Fruit fly (Drosophila melanogaster) whole organism, embryonic: ENCODE results near the gene Obp19c.

Source experiments
- ATbp ChIP-seq: fragments of 200-800 bp; sonication (Bioruptor generic); optimal IDR thresholded peaks from 2 replicates; lab custom pipeline; 2017; ENCODE audit warnings: missing biosample characterization, mild to moderate bottlenecking, missing genetic modification characterization, missing genetic modification reagents
- Atf3 ChIP-seq: fragments of 200-800 bp; sonication (Bioruptor generic); optimal IDR thresholded peaks from 3 replicates; lab custom pipeline; 2016; ENCODE audit warnings: missing biosample characterization, missing genetic modification characterization
- Atf6 ChIP-seq: fragments of 200-800 bp; sonication (Bioruptor generic); IDR thresholded peaks from 2 replicates; pipeline ENCODE4 v1.3.6; 2022; ENCODE audit warnings: missing biosample characterization, missing genetic modification characterization
- CG10462 ChIP-seq: fragments of 200-800 bp; sonication (Bioruptor generic); optimal IDR thresholded peaks from 2 replicates; lab custom pipeline; 2016; ENCODE audit warnings: missing biosample characterization, missing genetic modification characterization
- CG11504 ChIP-seq: fragments of 200-800 bp; sonication (Bioruptor generic); optimal IDR thresholded peaks from 3 replicates; lab custom pipeline; 2019; ENCODE audit warnings: missing biosample characterization, mild to moderate bottlenecking, missing genetic modification characterization, moderate library complexity
- CG12155 ChIP-seq: fragments of 200-800 bp; sonication (Bioruptor generic); optimal IDR thresholded peaks from 3 replicates; lab custom pipeline; 2016; ENCODE audit warnings: missing biosample characterization, missing genetic modification characterization
- CG12236 ChIP-seq: fragments of 200-800 bp; sonication (Bioruptor generic); optimal IDR thresholded peaks from 2 replicates; lab custom pipeline; 2016; ENCODE audit warnings: missing biosample characterization, missing genetic modification characterization
- CG14014 ChIP-seq: fragments of 200-800 bp; sonication (Bioruptor generic); IDR thresholded peaks from 2 replicates; pipeline ENCODE4 v1.3.6; 2022; ENCODE audit warnings: missing biosample characterization, missing genetic modification characterization
- CG16815 ChIP-seq: fragments of 200-800 bp; sonication (Bioruptor generic); optimal IDR thresholded peaks from 3 replicates; lab custom pipeline; 2017; ENCODE audit warnings: missing biosample characterization, mild to moderate bottlenecking, missing genetic modification characterization
- CG17568 ChIP-seq: fragments of 200-800 bp; sonication (Bioruptor generic); optimal IDR thresholded peaks from 2 replicates; lab custom pipeline; 2018; ENCODE audit warnings: missing biosample characterization, mild to moderate bottlenecking, missing genetic modification characterization, moderate library complexity
- CG2875 ChIP-seq: fragments of 200-800 bp; sonication (Bioruptor generic); optimal IDR thresholded peaks from 2 replicates; lab custom pipeline; 2017; ENCODE audit warnings: missing biosample characterization, mild to moderate bottlenecking, missing genetic modification characterization, missing genetic modification reagents
- CG32772 ChIP-seq: fragments of 200-800 bp; sonication (Bioruptor generic); IDR thresholded peaks from 2 replicates; pipeline ENCODE4 v1.3.6; 2022; ENCODE audit warnings: missing biosample characterization, missing genetic modification characterization
- CG3281 ChIP-seq: fragments of 200-800 bp; sonication (Bioruptor generic); optimal IDR thresholded peaks from 3 replicates; lab custom pipeline; 2017; ENCODE audit warnings: missing biosample characterization, mild to moderate bottlenecking, missing genetic modification characterization
- CG3838 ChIP-seq: fragments of 200-800 bp; sonication (Bioruptor generic); optimal IDR thresholded peaks from 3 replicates; lab custom pipeline; 2016; ENCODE audit warnings: missing biosample characterization, missing genetic modification characterization
- CG4282 ChIP-seq: fragments of 200-800 bp; sonication (Bioruptor generic); optimal IDR thresholded peaks from 2 replicates; lab custom pipeline; 2016; ENCODE audit warnings: missing biosample characterization, missing genetic modification characterization
- CG4360 ChIP-seq: fragments of 200-800 bp; sonication (Bioruptor generic); IDR thresholded peaks from 2 replicates; pipeline ENCODE4 v1.3.6; 2022; ENCODE audit warnings: missing biosample characterization, missing genetic modification characterization
- CG43689 ChIP-seq: fragments of 200-800 bp; sonication (Bioruptor generic); IDR thresholded peaks from 2 replicates; pipeline ENCODE4 v1.3.6; 2022; ENCODE audit warnings: missing biosample characterization, missing genetic modification characterization
- CG5245 ChIP-seq: fragments of 200-800 bp; sonication (Bioruptor generic); optimal IDR thresholded peaks from 3 replicates; lab custom pipeline; 2016; ENCODE audit warnings: missing biosample characterization, missing genetic modification characterization
- CG7372 ChIP-seq: fragments of 200-800 bp; sonication (Bioruptor generic); IDR thresholded peaks from 2 replicates; pipeline ENCODE4 v1.3.6; 2022; ENCODE audit warnings: missing biosample characterization, missing genetic modification characterization
- CG8281 ChIP-seq: fragments of 200-800 bp; sonication (Bioruptor generic); optimal IDR thresholded peaks from 2 replicates; lab custom pipeline; 2018; ENCODE audit warnings: missing biosample characterization, mild to moderate bottlenecking, missing genetic modification characterization, moderate library complexity
- CG8290 ChIP-seq, 3 experiments: fragments of 200-800 bp; sonication (Bioruptor generic); optimal IDR thresholded peaks; 2 replicates each; lab custom pipeline; 2016 to 2019; ENCODE audit warnings: missing biosample characterization in 3 of 3, missing genetic modification characterization in 3 of 3, mild to moderate bottlenecking in 2 of 3, moderate library complexity in 1 of 3
- CG8944 ChIP-seq: fragments of 200-800 bp; sonication (Bioruptor generic); optimal IDR thresholded peaks from 3 replicates; lab custom pipeline; 2016; ENCODE audit warnings: missing biosample characterization, missing genetic modification characterization
- ERR ChIP-seq: fragments of 200-800 bp; sonication (Bioruptor generic); optimal IDR thresholded peaks from 2 replicates; lab custom pipeline; 2016; ENCODE audit warnings: missing biosample characterization, missing genetic modification characterization
- Elba2 ChIP-seq: fragments of 200-800 bp; sonication (Bioruptor generic); optimal IDR thresholded peaks from 3 replicates; lab custom pipeline; 2016; ENCODE audit warnings: missing biosample characterization, missing genetic modification characterization
- Fer3 ChIP-seq: fragments of 200-800 bp; sonication (Bioruptor generic); optimal IDR thresholded peaks from 2 replicates; lab custom pipeline; 2018; ENCODE audit warnings: missing biosample characterization, mild to moderate bottlenecking, missing genetic modification characterization, moderate library complexity
- Hmr ChIP-seq: fragments of 200-800 bp; sonication (Bioruptor generic); optimal IDR thresholded peaks from 3 replicates; lab custom pipeline; 2017; ENCODE audit warnings: mild to moderate bottlenecking, missing biosample characterization, missing genetic modification reagents, missing genetic modification characterization
- Hr78 ChIP-seq, 2 experiments: fragments of 200-800 bp in 1 of 2; fragments of >200 bp in 1 of 2; sonication (Bioruptor generic) in 1 of 2; optimal IDR thresholded peaks; 2 replicates each; lab custom pipeline; 2017 to 2019; ENCODE audit warnings: missing biosample characterization in 2 of 2, missing genetic modification characterization in 2 of 2, mild to moderate bottlenecking in 1 of 2, moderate library complexity in 1 of 2
- Lhr ChIP-seq: fragments of 200-800 bp; sonication (Bioruptor generic); optimal IDR thresholded peaks from 3 replicates; lab custom pipeline; 2017; ENCODE audit warnings: mild to moderate bottlenecking, missing biosample characterization, missing genetic modification reagents, missing genetic modification characterization
- MBD-R2 ChIP-seq: fragments of 200-800 bp; sonication (Bioruptor generic); IDR thresholded peaks from 2 replicates; pipeline ENCODE4 v1.3.6; 2022; ENCODE audit warnings: missing biosample characterization, missing genetic modification characterization
- Mes4 ChIP-seq: fragments of 200-800 bp; sonication (Bioruptor generic); optimal IDR thresholded peaks from 2 replicates; lab custom pipeline; 2016; ENCODE audit warnings: missing biosample characterization, missing genetic modification characterization
- PHDP ChIP-seq: fragments of 200-800 bp; sonication (Bioruptor generic); optimal IDR thresholded peaks from 3 replicates; lab custom pipeline; 2018; ENCODE audit warnings: missing biosample characterization, mild to moderate bottlenecking, missing genetic modification characterization, moderate library complexity
- Sry-δ ChIP-seq: fragments of 200-800 bp; sonication (Bioruptor generic); optimal IDR thresholded peaks from 2 replicates; lab custom pipeline; 2016; ENCODE audit warnings: missing biosample characterization, missing genetic modification characterization
- Xrp1 ChIP-seq: fragments of 200-800 bp; sonication (Bioruptor generic); IDR thresholded peaks from 2 replicates; pipeline ENCODE4 v1.3.6; 2022; ENCODE audit warnings: missing biosample characterization, missing genetic modification characterization
- al ChIP-seq: fragments of 200-800 bp; sonication (Bioruptor generic); IDR thresholded peaks from 2 replicates; pipeline ENCODE4 v1.3.6; 2022; ENCODE audit warnings: missing biosample characterization, missing genetic modification characterization
- bigmax ChIP-seq: fragments of 200-800 bp; sonication (Bioruptor generic); optimal IDR thresholded peaks from 2 replicates; lab custom pipeline; 2018; ENCODE audit warnings: missing biosample characterization, mild to moderate bottlenecking, missing genetic modification characterization
- br ChIP-seq: fragments of >200 bp; optimal IDR thresholded peaks from 2 replicates; lab custom pipeline; 2017
- bsh ChIP-seq, 2 experiments: fragments of 200-800 bp; sonication (Bioruptor generic); optimal IDR thresholded peaks; 2 replicates each; lab custom pipeline; 2017 to 2018; ENCODE audit warnings: mild to moderate bottlenecking in 2 of 2, missing biosample characterization in 2 of 2, missing genetic modification characterization in 2 of 2, moderate library complexity in 1 of 2
- danr ChIP-seq: fragments of 200-800 bp; sonication (Bioruptor generic); IDR thresholded peaks from 2 replicates; pipeline ENCODE4 v1.3.6; 2022; ENCODE audit warnings: missing biosample characterization, missing genetic modification characterization
- en ChIP-seq: fragments of 200-800 bp; sonication (Bioruptor generic); optimal IDR thresholded peaks from 2 replicates; lab custom pipeline; 2016; ENCODE audit warnings: missing biosample characterization, missing genetic modification characterization
- eyg ChIP-seq: fragments of 200-800 bp; sonication (Bioruptor generic); optimal IDR thresholded peaks from 3 replicates; lab custom pipeline; 2016; ENCODE audit warnings: missing biosample characterization, missing genetic modification characterization
- gce ChIP-seq: fragments of 200-800 bp; sonication (Bioruptor generic); IDR thresholded peaks from 3 replicates; pipeline ENCODE4 v1.3.6; 2022; ENCODE audit warnings: missing biosample characterization, missing genetic modification characterization
- gsb-n ChIP-seq: fragments of 200-800 bp; sonication (Bioruptor generic); optimal IDR thresholded peaks from 3 replicates; lab custom pipeline; 2018; ENCODE audit warnings: missing biosample characterization, mild to moderate bottlenecking, missing genetic modification characterization
- h ChIP-seq: fragments of >200 bp; optimal IDR thresholded peaks from 2 replicates; lab custom pipeline; 2017
- maf-S ChIP-seq: fragments of 200-800 bp; sonication (Bioruptor generic); optimal IDR thresholded peaks from 2 replicates; lab custom pipeline; 2016; ENCODE audit warnings: missing biosample characterization, missing genetic modification characterization
- oc ChIP-seq: fragments of 200-800 bp; sonication (Bioruptor generic); optimal IDR thresholded peaks from 2 replicates; lab custom pipeline; 2018; ENCODE audit warnings: missing biosample characterization, mild to moderate bottlenecking, missing genetic modification characterization, moderate library complexity
- onecut ChIP-seq: fragments of 200-800 bp; sonication (Bioruptor generic); IDR thresholded peaks from 2 replicates; pipeline ENCODE4 v1.3.6; 2022; ENCODE audit warnings: missing biosample characterization, missing genetic modification characterization
- pnt ChIP-seq: fragments of 200-800 bp; sonication (Bioruptor generic); optimal IDR thresholded peaks from 3 replicates; lab custom pipeline; 2016; ENCODE audit warnings: missing biosample characterization, missing genetic modification characterization
- row ChIP-seq: fragments of 200-800 bp; sonication (Bioruptor generic); IDR thresholded peaks from 3 replicates; pipeline ENCODE4 v1.3.6; 2022; ENCODE audit warnings: missing biosample characterization, missing genetic modification characterization
- sna ChIP-seq: fragments of 200-800 bp; sonication (Bioruptor generic); IDR thresholded peaks from 2 replicates; pipeline ENCODE4 v1.3.6; 2022; ENCODE audit warnings: missing biosample characterization, missing genetic modification characterization; ENCODE audit not compliant: partially characterized antibody
- tap ChIP-seq: fragments of 200-800 bp; optimal IDR thresholded peaks from 3 replicates; lab custom pipeline; 2019; ENCODE audit warnings: missing biosample characterization, mild to moderate bottlenecking, missing genetic modification characterization, moderate library complexity

The Obp19c gene

DNA sequence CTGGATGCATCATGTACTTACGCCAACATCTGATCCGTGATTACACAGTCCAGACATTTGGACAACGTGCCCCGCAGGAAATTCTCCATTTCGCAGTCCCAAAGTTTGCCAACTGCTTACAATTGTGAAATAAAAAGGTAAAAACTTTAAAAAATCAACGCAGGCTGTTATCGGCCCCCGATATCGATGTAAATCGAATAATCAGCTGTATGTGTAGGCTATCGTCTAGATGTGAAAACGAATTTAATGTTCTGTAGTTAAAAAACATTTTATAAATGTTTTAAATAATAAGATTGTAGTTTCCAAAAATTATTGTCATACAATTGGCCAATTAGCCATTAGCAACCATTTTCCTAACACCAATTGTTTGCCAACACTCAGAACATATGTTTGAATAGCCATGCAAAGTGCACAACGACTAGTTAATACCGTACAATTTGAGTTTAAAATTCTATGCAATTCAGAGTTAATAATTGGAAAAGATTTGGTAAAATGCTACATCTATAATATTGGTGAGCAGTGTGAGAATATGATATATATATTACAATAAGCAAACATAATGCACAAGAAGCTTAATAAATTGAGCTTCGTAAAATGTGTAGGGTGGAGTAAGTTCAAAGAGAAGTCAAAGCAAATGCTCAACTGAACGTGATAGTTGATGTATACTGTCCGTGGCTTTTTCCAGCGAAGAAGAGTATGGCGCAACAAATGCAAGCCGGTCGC, 10.9 kb upstream of the Obp19c start, which contains the start of the genes CG11710 and mal (continued):
- peak; percentile 3 for TF ChIP-seq CG8290 (GFP tag; optimal IDR thresholded peaks at IDR 0.05; lab: Kevin White, UChicago)
- TF ChIP-seq CG8290 (tag; optimal IDR thresholded peaks at IDR 0.05; lab: Kevin White, UChicago): no peak
- peak; percentile 43 for TF ChIP-seq pnt (GFP tag; lab: Kevin White, UChicago)
- no peak for TF ChIP-seq CG2875 (GFP tag; lab: Kevin White, UChicago)
- no peak for TF ChIP-seq br (lab: Kevin White, UChicago)
- TF ChIP-seq PHDP (tag; lab: Kevin White, UChicago): peak; percentile 74
- no peak for TF ChIP-seq Mes4 (GFP tag; lab: Kevin White, UChicago)
- peak; percentile 88 for TF ChIP-seq CG11504 (tag; lab: Kevin White, UChicago)
- no peak for TF ChIP-seq CG17568
- TF ChIP-seq CG16815 (GFP tag; lab: Kevin White, UChicago): no peak
- peak; percentile 79 for TF ChIP-seq CG14014 (GFP tag; lab: Robert Waterston, UW)
- peak; percentile 43 for TF ChIP-seq CG10462
- TF ChIP-seq danr: peak; percentile 44; the same call in 1 of the 2 replicates
- TF ChIP-seq ERR (GFP tag; lab: Kevin White, UChicago): no peak
- no peak for TF ChIP-seq Atf3 (GFP tag; lab: Kevin White, UChicago)
- TF ChIP-seq gsb-n (tag; lab: Kevin White, UChicago): no peak
- peak; percentile 36 for TF ChIP-seq Sry-δ
- no peak for TF ChIP-seq Elba2 (GFP tag; lab: Kevin White, UChicago)
- peak; percentile 73; the same call in 1 of the 2 replicates for TF ChIP-seq CG7372 (GFP tag; lab: Robert Waterston, UW)
- TF ChIP-seq Hr78 (GFP tag; optimal IDR thresholded peaks at IDR 0.05; lab: Kevin White, UChicago): no peak
- TF ChIP-seq maf-S (GFP tag; lab: Kevin White, UChicago): peak; percentile 48
- no peak for TF ChIP-seq CG4360 (GFP tag; lab: Robert Waterston, UW)
- peak; percentile 41 for TF ChIP-seq MBD-R2
- TF ChIP-seq Xrp1 (GFP tag; lab: Robert Waterston, UW): peak; percentile 82; the same call in 1 of the 2 replicates
- TF ChIP-seq CG12236 (GFP tag; lab: Kevin White, UChicago): no peak
- peak; percentile 47 for TF ChIP-seq CG3838 (GFP tag; lab: Kevin White, UChicago)
- TF ChIP-seq bigmax (GFP tag; lab: Kevin White, UChicago): no peak
- peak; percentile 71 for TF ChIP-seq eyg (GFP tag; lab: Kevin White, UChicago)
- peak; percentile 68 for TF ChIP-seq CG32772 (GFP tag; lab: Robert Waterston, UW)
- TF ChIP-seq CG8944 (GFP tag; lab: Kevin White, UChicago): peak; percentile 46
- peak; percentile 40 to 69 for TF ChIP-seq bsh (GFP tag; optimal IDR thresholded peaks at IDR 0.05; lab: Kevin White, UChicago)
- no peak for TF ChIP-seq Lhr (GFP tag; lab: Kevin White, UChicago)
- no peak for TF ChIP-seq h
- peak; percentile 72 for TF ChIP-seq en (GFP tag; lab: Kevin White, UChicago)
- TF ChIP-seq onecut: peak; percentile 71
- no peak; the same call in 1 of the 2 replicates for TF ChIP-seq CG43689 (GFP tag; lab: Robert Waterston, UW)
- TF ChIP-seq tap (tag; lab: Kevin White, UChicago): peak; percentile 79
- peak; percentile 33; the same call in 1 of the 3 replicates for TF ChIP-seq gce
- peak; percentile 76 for TF ChIP-seq CG5245 (GFP tag; lab: Kevin White, UChicago)
- peak; percentile 83 for TF ChIP-seq Atf6 (GFP tag; lab: Robert Waterston, UW)
- peak; percentile 95 for TF ChIP-seq row (GFP tag; lab: Robert Waterston, UW)
- no peak for TF ChIP-seq oc (tag; lab: Kevin White, UChicago)
- peak; percentile 46; the same call in 1 of the 2 replicates for TF ChIP-seq sna (GFP tag; lab: Robert Waterston, UW)
- no peak for TF ChIP-seq CG4282 (GFP tag; lab: Kevin White, UChicago)
- no peak for TF ChIP-seq CG8281 (tag; lab: Kevin White, UChicago)
- no peak for TF ChIP-seq Hmr (GFP tag; lab: Kevin White, UChicago)
- TF ChIP-seq CG12155: peak; percentile 67
- TF ChIP-seq CG3281 (GFP tag; lab: Kevin White, UChicago): peak; percentile 84
- TF ChIP-seq ATbp: no peak
- TF ChIP-seq al (GFP tag; lab: Robert Waterston, UW): peak; percentile 56; the same call in 1 of the 2 replicates
- peak; percentile 84 for TF ChIP-seq Fer3 (tag; lab: Kevin White, UChicago)
